Fruit fly (Drosophila melanogaster) whole organism, embryonic: Measurements from ENCODE around the gene lqfR.

Experiments
- B-H2 ChIP-seq: fragments of 200-800 bp; sonication (Bioruptor generic); optimal IDR thresholded peaks from 2 replicates; lab custom pipeline; 2018; ENCODE audit warnings: missing biosample characterization, mild to moderate bottlenecking, missing genetic modification characterization
- CG10979 ChIP-seq: fragments of 200-800 bp; sonication (Bioruptor generic); optimal IDR thresholded peaks from 2 replicates; lab custom pipeline; 2018; ENCODE audit warnings: missing biosample characterization, mild to moderate bottlenecking, missing genetic modification characterization, moderate library complexity
- CG11093 ChIP-seq: fragments of 200-800 bp; sonication (Bioruptor generic); IDR thresholded peaks from 3 replicates; pipeline ENCODE4 v1.3.6; 2022; ENCODE audit warnings: missing biosample characterization, missing genetic modification characterization
- CG11560 ChIP-seq: fragments of 200-800 bp; sonication (Bioruptor generic); IDR thresholded peaks from 3 replicates; pipeline ENCODE4 v1.3.6; 2022; ENCODE audit warnings: missing biosample characterization, missing genetic modification characterization
- CG12769 ChIP-seq: fragments of 200-800 bp; sonication (Bioruptor generic); optimal IDR thresholded peaks from 2 replicates; lab custom pipeline; 2019; ENCODE audit warnings: missing biosample characterization, mild to moderate bottlenecking, missing genetic modification characterization, moderate library complexity
- CG14710 ChIP-seq: fragments of 200-800 bp; sonication (Bioruptor generic); optimal IDR thresholded peaks from 3 replicates; lab custom pipeline; 2019; ENCODE audit warnings: missing biosample characterization, mild to moderate bottlenecking, missing genetic modification characterization, moderate library complexity
- CG14860 ChIP-seq: fragments of 200-800 bp; sonication (Bioruptor generic); IDR thresholded peaks from 3 replicates; pipeline ENCODE4 v1.3.6; 2022; ENCODE audit warnings: missing biosample characterization, missing genetic modification characterization; ENCODE audit not compliant: partially characterized antibody
- CG16815 ChIP-seq: fragments of 200-800 bp; sonication (Bioruptor generic); optimal IDR thresholded peaks from 3 replicates; lab custom pipeline; 2017; ENCODE audit warnings: missing biosample characterization, mild to moderate bottlenecking, missing genetic modification characterization
- CG18011 ChIP-seq: fragments of 200-800 bp; sonication (Bioruptor generic); optimal IDR thresholded peaks from 2 replicates; lab custom pipeline; 2017; ENCODE audit warnings: missing biosample characterization, missing genetic modification characterization, mild to moderate bottlenecking, moderate library complexity, missing genotype
- CG2129 ChIP-seq: fragments of 200-800 bp; sonication (Bioruptor generic); IDR thresholded peaks from 2 replicates; pipeline ENCODE4 v1.3.6; 2022; ENCODE audit warnings: missing biosample characterization, missing genetic modification characterization; ENCODE audit not compliant: partially characterized antibody
- CG2875 ChIP-seq: fragments of 200-800 bp; sonication (Bioruptor generic); optimal IDR thresholded peaks from 2 replicates; lab custom pipeline; 2017; ENCODE audit warnings: missing biosample characterization, mild to moderate bottlenecking, missing genetic modification characterization, missing genetic modification reagents
- CG30431 ChIP-seq: fragments of 200-800 bp; sonication (Bioruptor generic); optimal IDR thresholded peaks from 2 replicates; lab custom pipeline; 2017; ENCODE audit warnings: missing biosample characterization, missing genetic modification characterization
- CG5953 ChIP-seq: fragments of 200-800 bp; sonication (Bioruptor generic); IDR thresholded peaks from 2 replicates; pipeline ENCODE4 v1.3.6; 2022; ENCODE audit warnings: missing biosample characterization, missing genetic modification characterization
- CG6272 ChIP-seq: fragments of 200-800 bp; sonication (Bioruptor generic); IDR thresholded peaks from 2 replicates; pipeline ENCODE4 v1.3.6; 2022; ENCODE audit warnings: missing biosample characterization, missing genetic modification characterization
- CG8765 ChIP-seq: fragments of 200-800 bp; sonication (Bioruptor generic); IDR thresholded peaks from 2 replicates; pipeline ENCODE4 v1.3.6; 2022; ENCODE audit warnings: missing biosample characterization, missing genetic modification characterization
- CG9817 ChIP-seq: fragments of 200-800 bp; sonication (Bioruptor generic); optimal IDR thresholded peaks from 2 replicates; lab custom pipeline; 2018; ENCODE audit warnings: missing biosample characterization, mild to moderate bottlenecking, missing genetic modification characterization, moderate library complexity
- CG9876 ChIP-seq: fragments of 200-800 bp; sonication (Bioruptor generic); optimal IDR thresholded peaks from 2 replicates; lab custom pipeline; 2016; ENCODE audit warnings: missing biosample characterization, missing genetic modification characterization
- Camta ChIP-seq: fragments of 200-800 bp; sonication (Bioruptor generic); optimal IDR thresholded peaks from 2 replicates; lab custom pipeline; 2016; ENCODE audit warnings: missing biosample characterization, missing genetic modification characterization
- Ets97D ChIP-seq: fragments of 200-800 bp; sonication (Bioruptor generic); optimal IDR thresholded peaks from 3 replicates; lab custom pipeline; 2016; ENCODE audit warnings: missing biosample characterization, missing genetic modification characterization
- H2.0 ChIP-seq: fragments of 200-800 bp; sonication (Bioruptor generic); IDR thresholded peaks from 2 replicates; pipeline ENCODE4 v1.3.6; 2022; ENCODE audit warnings: missing biosample characterization, missing genetic modification characterization
- HHEX ChIP-seq: fragments of 200-800 bp; sonication (Bioruptor generic); optimal IDR thresholded peaks from 3 replicates; lab custom pipeline; 2017; ENCODE audit warnings: missing biosample characterization, mild to moderate bottlenecking, missing genetic modification characterization, missing genetic modification reagents
- Hr3 ChIP-seq: fragments of 200-800 bp; sonication (Bioruptor generic); optimal IDR thresholded peaks from 3 replicates; lab custom pipeline; 2016; ENCODE audit warnings: missing biosample characterization, missing genetic modification characterization
- Poxn ChIP-seq: fragments of 200-800 bp; sonication (Bioruptor generic); IDR thresholded peaks from 2 replicates; pipeline ENCODE4 v1.3.6; 2022; ENCODE audit warnings: missing biosample characterization, missing genetic modification characterization
- Ptx1 ChIP-seq: fragments of 200-800 bp; sonication (Bioruptor generic); IDR thresholded peaks from 2 replicates; pipeline ENCODE4 v1.3.6; 2022; ENCODE audit warnings: missing biosample characterization, missing genetic modification characterization
- Scr ChIP-seq: fragments of 200-800 bp; sonication (Bioruptor generic); IDR thresholded peaks from 2 replicates; pipeline ENCODE4 v1.3.6; 2022; ENCODE audit warnings: missing biosample characterization, missing genetic modification characterization; ENCODE audit not compliant: partially characterized antibody
- Xbp1 ChIP-seq: fragments of 200-800 bp; sonication (Bioruptor generic); optimal IDR thresholded peaks from 3 replicates; lab custom pipeline; 2016; ENCODE audit warnings: missing biosample characterization, mild to moderate bottlenecking, missing genetic modification characterization
- ab ChIP-seq: fragments of 200-800 bp; sonication (Bioruptor generic); optimal IDR thresholded peaks from 2 replicates; lab custom pipeline; 2016; ENCODE audit warnings: missing biosample characterization, missing genetic modification characterization
- bab2 ChIP-seq: fragments of 200-800 bp; sonication (Bioruptor generic); optimal IDR thresholded peaks from 2 replicates; lab custom pipeline; 2016; ENCODE audit warnings: missing biosample characterization, missing genetic modification characterization
- cad ChIP-seq: fragments of >200 bp; optimal IDR thresholded peaks from 2 replicates; lab custom pipeline; 2017; ENCODE audit warnings: missing biosample characterization, missing genetic modification characterization
- danr ChIP-seq: fragments of 200-800 bp; sonication (Bioruptor generic); IDR thresholded peaks from 2 replicates; pipeline ENCODE4 v1.3.6; 2022; ENCODE audit warnings: missing biosample characterization, missing genetic modification characterization
- fd102C ChIP-seq: fragments of 200-800 bp; sonication (Bioruptor generic); optimal IDR thresholded peaks from 2 replicates; lab custom pipeline; 2018; ENCODE audit warnings: missing biosample characterization, mild to moderate bottlenecking, missing genetic modification characterization, moderate library complexity
- hb ChIP-seq: fragments of 200-800 bp; sonication (Bioruptor generic); IDR thresholded peaks from 3 replicates; pipeline ENCODE4 v1.3.6; 2022; ENCODE audit warnings: missing biosample characterization, missing genetic modification characterization; ENCODE audit not compliant: partially characterized antibody
- klu ChIP-seq: fragments of 200-800 bp; sonication (Bioruptor generic); IDR thresholded peaks from 2 replicates; pipeline ENCODE4 v1.3.6; 2022; ENCODE audit warnings: missing biosample characterization, missing genetic modification characterization
- lilli ChIP-seq: fragments of 200-800 bp; sonication (Bioruptor generic); optimal IDR thresholded peaks from 3 replicates; lab custom pipeline; 2016; ENCODE audit warnings: missing biosample characterization, missing genetic modification characterization
- lov ChIP-seq, 2 experiments: fragments of 200-800 bp in 1 of 2; fragments of >200 bp in 1 of 2; sonication (Bioruptor generic) in 1 of 2; IDR thresholded peaks in 1 of 2; optimal IDR thresholded peaks in 1 of 2; 2 replicates in 1 of 2; 3 replicates in 1 of 2; pipeline versions ENCODE4 v1.3.6 to Lab custom; 2017 to 2022; ENCODE audit warnings: missing biosample characterization in 1 of 2, missing genetic modification characterization in 1 of 2
- luna ChIP-seq: fragments of 200-800 bp; sonication (Bioruptor generic); optimal IDR thresholded peaks from 2 replicates; lab custom pipeline; 2016; ENCODE audit warnings: missing biosample characterization, missing genetic modification characterization
- nerfin-1 ChIP-seq: fragments of 200-800 bp; sonication (Bioruptor generic); optimal IDR thresholded peaks from 3 replicates; lab custom pipeline; 2019; ENCODE audit warnings: missing biosample characterization, mild to moderate bottlenecking, missing genetic modification characterization, moderate library complexity
- pan ChIP-seq, 4 experiments: fragments of >200 bp in 3 of 4; fragments of 200-800 bp in 1 of 4; sonication (Bioruptor generic) in 1 of 4; optimal IDR thresholded peaks in 3 of 4; IDR thresholded peaks in 1 of 4; 2 replicates each; pipeline versions ENCODE4 v1.3.6 to Lab custom; 2017 to 2022; ENCODE audit warnings: missing biosample characterization in 2 of 4, missing genetic modification characterization in 2 of 4, mixed read lengths in 1 of 4
- pzg ChIP-seq: fragments of 200-800 bp; sonication (Bioruptor generic); optimal IDR thresholded peaks from 3 replicates; lab custom pipeline; 2018; ENCODE audit warnings: missing biosample characterization, mild to moderate bottlenecking, missing genetic modification characterization, moderate library complexity
- sc ChIP-seq, 3 experiments: fragments of >200 bp in 2 of 3; fragments of 200-800 bp in 1 of 3; sonication (Bioruptor generic) in 1 of 3; optimal IDR thresholded peaks; 2 replicates in 2 of 3; 3 replicates in 1 of 3; lab custom pipeline; 2017; ENCODE audit warnings: mild to moderate bottlenecking in 1 of 3, missing biosample characterization in 1 of 3, missing genetic modification characterization in 1 of 3, missing genetic modification reagents in 1 of 3
- sima ChIP-seq: fragments of 200-800 bp; sonication (Bioruptor generic); optimal IDR thresholded peaks from 2 replicates; lab custom pipeline; 2016; ENCODE audit warnings: missing biosample characterization, missing genetic modification characterization
- sisA ChIP-seq: fragments of 200-800 bp; sonication (Bioruptor generic); IDR thresholded peaks from 2 replicates; pipeline ENCODE4 v1.3.6; 2022; ENCODE audit warnings: missing biosample characterization, missing genetic modification characterization
- tll ChIP-seq, 2 experiments: fragments of 200-800 bp in 1 of 2; fragments of >200 bp in 1 of 2; sonication (Bioruptor generic) in 1 of 2; optimal IDR thresholded peaks; 2 replicates each; lab custom pipeline; 2017 to 2019; ENCODE audit warnings: missing biosample characterization in 2 of 2, missing genetic modification characterization in 2 of 2, mild to moderate bottlenecking in 1 of 2, moderate library complexity in 1 of 2
- twi ChIP-seq: fragments of 200-800 bp; optimal IDR thresholded peaks from 2 replicates; lab custom pipeline; 2019; ENCODE audit warnings: missing biosample characterization, mild to moderate bottlenecking, missing genetic modification characterization, moderate library complexity
- vnd ChIP-seq: fragments of 200-800 bp; sonication (Bioruptor generic); IDR thresholded peaks from 3 replicates; pipeline ENCODE4 v1.3.6; 2022; ENCODE audit warnings: missing biosample characterization, missing genetic modification characterization; ENCODE audit not compliant: partially characterized antibody
- yki ChIP-seq: fragments of >200 bp; optimal IDR thresholded peaks from 3 replicates; lab custom pipeline; 2018
- zen ChIP-seq: fragments of 200-800 bp; sonication (Bioruptor generic); optimal IDR thresholded peaks from 3 replicates; lab custom pipeline; 2018; ENCODE audit warnings: missing biosample characterization, mild to moderate bottlenecking, missing genetic modification characterization, moderate library complexity

The lqfR gene

dm6 chr3R:22367126-22368076, 43.7 kb upstream of the lqfR start, which contains the start of the genes Polr3F and PyK (continued):
- TF ChIP-seq CG14710 (tag; lab: Kevin White, UChicago) (peak; percentile 93), B-H2 (GFP tag; lab: Kevin White, UChicago) (no peak), Xbp1 (GFP tag; lab: Kevin White, UChicago) (peak; percentile 30), CG9876 (no peak), nerfin-1 (no peak), sima (no peak), CG2875 (no peak), bab2 (no peak), CG2129 (GFP tag; lab: Robert Waterston, UW) (no peak), twi (tag; lab: Kevin White, UChicago) (peak; percentile 9), danr (GFP tag; lab: Robert Waterston, UW) (no peak), CG16815 (no peak), CG5953 (no peak), Scr (GFP tag; lab: Robert Waterston, UW) (peak; percentile 7; the same call in 1 of the 2 replicates), sisA (no peak), pzg (GFP tag; lab: Kevin White, UChicago) (peak; percentile 60), zen (tag; lab: Kevin White, UChicago) (peak; percentile 28), CG11560 (tag; lab: Robert Waterston, UW) (no peak), Poxn (GFP tag; lab: Robert Waterston, UW) (no peak), H2.0 (GFP tag; lab: Robert Waterston, UW) (no peak), CG11093 (GFP tag; lab: Robert Waterston, UW) (no peak), CG10979 (tag; lab: Kevin White, UChicago) (peak; percentile 1), ab (GFP tag; lab: Kevin White, UChicago) (no peak), yki (lab: Kevin White, UChicago) (no peak), CG30431 (no peak), fd102C (GFP tag; lab: Kevin White, UChicago) (no peak), CG18011 (GFP tag; lab: Kevin White, UChicago) (no peak), Ets97D (peak; percentile 36), cad (no peak), Hr3 (GFP tag; lab: Kevin White, UChicago) (no peak), lilli (peak; percentile 56), luna (GFP tag; lab: Kevin White, UChicago) (no peak), CG12769 (tag; lab: Kevin White, UChicago) (no peak), pan (optimal IDR thresholded peaks at IDR 0.05; lab: Kevin White, UChicago) (no peak), pan (GFP tag; optimal IDR thresholded peaks at IDR 0.05 in 1 of 2, IDR thresholded peaks at IDR 0.05 in 1 of 2) (no peak), vnd (GFP tag; lab: Robert Waterston, UW) (no peak), sc (optimal IDR thresholded peaks at IDR 0.05; lab: Kevin White, UChicago) (no peak), sc (GFP tag; optimal IDR thresholded peaks at IDR 0.05; lab: Kevin White, UChicago) (no peak), CG8765 (GFP tag; lab: Robert Waterston, UW) (no peak), HHEX (peak; percentile 14), Ptx1 (GFP tag; lab: Robert Waterston, UW) (no peak), lov (optimal IDR thresholded peaks at IDR 0.05; lab: Kevin White, UChicago) (no peak), lov (GFP tag; IDR thresholded peaks at IDR 0.05; lab: Robert Waterston, UW) (no peak), CG14860 (GFP tag; lab: Robert Waterston, UW) (no peak), Camta (GFP tag; lab: Kevin White, UChicago) (peak; percentile 46), hb (no peak), klu (GFP tag; lab: Robert Waterston, UW) (no peak), CG9817 (tag; lab: Kevin White, UChicago) (peak; percentile 7), CG6272 (GFP tag; lab: Robert Waterston, UW) (no peak), tll (GFP tag; optimal IDR thresholded peaks at IDR 0.05; lab: Kevin White, UChicago) (no peak)
